Worm (Caenorhabditis elegans): Measurements from ENCODE around the gene K08E5.5.
A peak's percentile ranks its signal among the peaks of the same experiment; 100 is the strongest.

K08E5.5 gene

ce11 chrIII:10132495-10133450 lies 27.5 kb downstream of the K08E5.5 start:
- TF ChIP-seq crh-2 (tag; optimal IDR thresholded peaks at IDR 0.05) (peak; percentile 8), unc-62 (GFP tag; optimal IDR thresholded peaks at IDR 0.05) (no peak), blmp-1 (tag; optimal IDR thresholded peaks at IDR 0.05; ENCODE audit: insufficient read depth) (peak; percentile 45), Y55F3AM.14 (GFP tag; optimal IDR thresholded peaks at IDR 0.05) (peak; percentile 20), nhr-25 (tag; optimal IDR thresholded peaks at IDR 0.05) (peak; percentile 42), ceh-16 (tag; optimal IDR thresholded peaks at IDR 0.05) (no peak), egl-27 (tag; optimal IDR thresholded peaks at IDR 0.05) (peak; percentile 7), nhr-6 (tag; optimal IDR thresholded peaks at IDR 0.05) (no peak), lsy-2 (tag; optimal IDR thresholded peaks at IDR 0.05) (peak in 1 of 2 experiments; percentile 25), gmeb-1 (tag; optimal IDR thresholded peaks at IDR 0.05) (peak; percentile 43), fos-1 (tag; optimal IDR thresholded peaks at IDR 0.05) (peak; percentile 46)

ce11 chrIII:10126375-10126774 lies 33.9 kb downstream of the K08E5.5 start:
- TF ChIP-seq mbf-1 (tag; optimal IDR thresholded peaks at IDR 0.05) (no peak), sma-9 (GFP tag; optimal IDR thresholded peaks at IDR 0.05) (peak; percentile 35), sma-9 (tag; optimal IDR thresholded peaks at IDR 0.05) (no peak), nhr-25 (tag; optimal IDR thresholded peaks at IDR 0.05) (no peak), lsy-2 (tag; optimal IDR thresholded peaks at IDR 0.05) (peak in 1 of 2 experiments; percentile 34), lin-39 (tag; optimal IDR thresholded peaks at IDR 0.05) (no peak), ZK546.5 (tag; optimal IDR thresholded peaks at IDR 0.05) (no peak), egl-27 (tag; optimal IDR thresholded peaks at IDR 0.05) (no peak), unc-55 (GFP tag; optimal IDR thresholded peaks at IDR 0.05) (peak; percentile 26), elt-1 (tag; optimal IDR thresholded peaks at IDR 0.05) (no peak), nhr-237 (tag; optimal IDR thresholded peaks at IDR 0.05) (no peak), mdl-1 (tag; optimal IDR thresholded peaks at IDR 0.05) (no peak), nhr-10 (tag; optimal IDR thresholded peaks at IDR 0.05) (no peak), unc-62 (GFP tag; optimal IDR thresholded peaks at IDR 0.05) (no peak), sma-3 (GFP tag; optimal IDR thresholded peaks at IDR 0.05) (no peak), mab-5 (tag; optimal IDR thresholded peaks at IDR 0.05) (no peak), nhr-129 (tag; optimal IDR thresholded peaks at IDR 0.05) (peak; percentile 19)

ce11 chrIII:10123586-10124233 lies 36.6 kb downstream of the K08E5.5 start, which contains the start of gene ttll-4:
TSS of gene ttll-4 (plus strand) at chrIII:10124183.
- TF ChIP-seq snpc-4 (tag; optimal IDR thresholded peaks at IDR 0.05) (no peak), nhr-129 (tag; optimal IDR thresholded peaks at IDR 0.05) (peak; percentile 14), ceh-82 (tag; optimal IDR thresholded peaks at IDR 0.05) (no peak), sma-3 (GFP tag; optimal IDR thresholded peaks at IDR 0.05) (peak; percentile 1), zag-1 (tag; optimal IDR thresholded peaks at IDR 0.05) (peak; percentile 1), unc-55 (GFP tag; optimal IDR thresholded peaks at IDR 0.05) (peak; percentile 44), dmd-4 (tag; optimal IDR thresholded peaks at IDR 0.05) (no peak), alr-1 (tag; optimal IDR thresholded peaks at IDR 0.05) (no peak), lin-13 (GFP tag; optimal IDR thresholded peaks at IDR 0.05) (peak; percentile 53), F13H6.1 (tag; optimal IDR thresholded peaks at IDR 0.05) (peak; percentile 49), sma-9 (GFP tag; optimal IDR thresholded peaks at IDR 0.05) (peak; percentile 23), sma-9 (tag; optimal IDR thresholded peaks at IDR 0.05) (no peak), lsy-2 (tag; optimal IDR thresholded peaks at IDR 0.05) (peak; percentile 50 to 59), C34F6.9 (tag; optimal IDR thresholded peaks at IDR 0.05) (peak; percentile 55), elt-3 (tag; optimal IDR thresholded peaks at IDR 0.05) (no peak)

ce11 chrIII:10120076-10120831 lies 40.0 kb downstream of the K08E5.5 start, which contains the start of the genes gtf-2H3 and ham-3:
TSS of gene gtf-2H3 (minus strand) at chrIII:10120148.
TSS of gene ham-3 (plus strand) at chrIII:10120781.
- TF ChIP-seq lin-11 (tag; optimal IDR thresholded peaks at IDR 0.05), result no peak
- no peak for TF ChIP-seq Y55F3AM.14 (GFP tag; optimal IDR thresholded peaks at IDR 0.05)
- TF ChIP-seq R02D3.7 (tag; optimal IDR thresholded peaks at IDR 0.05), result no peak
- TF ChIP-seq crh-2 (tag; optimal IDR thresholded peaks at IDR 0.05), result no peak
- TF ChIP-seq ztf-11 (tag; optimal IDR thresholded peaks at IDR 0.05), result no peak
- peak; percentile 40 for TF ChIP-seq C34F6.9 (tag; optimal IDR thresholded peaks at IDR 0.05)
- no peak for TF ChIP-seq peb-1 (tag; optimal IDR thresholded peaks at IDR 0.05)
- peak in 1 of 2 experiments; percentile 13 for TF ChIP-seq lsy-2 (tag; optimal IDR thresholded peaks at IDR 0.05)
- TF ChIP-seq ztf-1 (GFP tag; conservative IDR thresholded peaks at IDR 0.05), result no peak
- TF ChIP-seq zag-1 (tag; optimal IDR thresholded peaks at IDR 0.05), result no peak
- TF ChIP-seq unc-55 (GFP tag; optimal IDR thresholded peaks at IDR 0.05), result peak; percentile 34

Data from whole organism, L2 larva.